Worm (Caenorhabditis elegans): ENCODE measurements around the gene cec-7.

- no peak for TF ChIP-seq ceh-82 (tag; optimal IDR thresholded peaks at IDR 0.05)
- no peak for TF ChIP-seq aly-2 (tag; optimal IDR thresholded peaks at IDR 0.05)
- no peak for TF ChIP-seq ztf-11 (tag; optimal IDR thresholded peaks at IDR 0.05)
Observed at ce11 chrIII:12904052-12904451, 26.7 kb upstream of the cec-7 start.

All from whole organism, L2 larva.